Worm (Caenorhabditis elegans) whole organism, midembryonic: ENCODE data around the gene ZK816.1.

Experiments
- T22C8.4 ChIP-seq: fragments of 200-800 bp; sonication (Bioruptor generic); IDR thresholded peaks from 2 replicates; pipeline ENCODE4 v1.3.6; 2022; ENCODE audit warnings: missing genetic modification characterization, missing compliant biosample characterization
- cog-1 ChIP-seq: sonication (generic microtip); optimal IDR thresholded peaks from 2 replicates; lab custom pipeline; 2016; ENCODE audit warnings: missing genetic modification characterization, missing compliant biosample characterization
- flt-1 ChIP-seq: fragments of 200-800 bp; sonication (Bioruptor generic); IDR thresholded peaks from 2 replicates; pipeline ENCODE4 v1.3.6; 2022; ENCODE audit warnings: missing genetic modification characterization, missing compliant biosample characterization
- klf-2 ChIP-seq: fragments of 200-800 bp; sonication (Bioruptor generic); conservative IDR thresholded peaks from 2 replicates; pipeline ENCODE4 v1.3.6; 2022; ENCODE audit warnings: missing genetic modification reagents, missing genetic modification characterization, missing compliant biosample characterization
- med-1 ChIP-seq: sonication (generic microtip); optimal IDR thresholded peaks from 2 replicates; lab custom pipeline; 2017; ENCODE audit warnings: missing genetic modification characterization, mild to moderate bottlenecking, missing compliant biosample characterization, antibody characterized with exemption, missing genetic modification reagents; ENCODE audit not compliant: insufficient read depth
- ref-1 ChIP-seq: fragments of 200-800 bp; sonication (Bioruptor generic); conservative IDR thresholded peaks from 2 replicates; pipeline ENCODE4 v1.3.6; 2022; ENCODE audit warnings: missing genetic modification reagents, missing genetic modification characterization, missing compliant biosample characterization
- tab-1 ChIP-seq: fragments of 200-800 bp; sonication (Bioruptor generic); IDR thresholded peaks from 2 replicates; pipeline ENCODE4 v1.3.6; 2022; ENCODE audit warnings: missing genetic modification characterization, missing compliant biosample characterization
- ztf-23 ChIP-seq: fragments of 200-800 bp; sonication (Bioruptor generic); IDR thresholded peaks from 2 replicates; pipeline ENCODE4 v1.3.6; 2022; ENCODE audit warnings: missing genetic modification reagents, missing genetic modification characterization, missing compliant biosample characterization
- ztf-29 ChIP-seq: fragments of 200-800 bp; sonication (Bioruptor generic); IDR thresholded peaks from 2 replicates; pipeline ENCODE4 v1.3.6; 2022; ENCODE audit warnings: missing genetic modification reagents, missing genetic modification characterization, missing compliant biosample characterization

DNA sequence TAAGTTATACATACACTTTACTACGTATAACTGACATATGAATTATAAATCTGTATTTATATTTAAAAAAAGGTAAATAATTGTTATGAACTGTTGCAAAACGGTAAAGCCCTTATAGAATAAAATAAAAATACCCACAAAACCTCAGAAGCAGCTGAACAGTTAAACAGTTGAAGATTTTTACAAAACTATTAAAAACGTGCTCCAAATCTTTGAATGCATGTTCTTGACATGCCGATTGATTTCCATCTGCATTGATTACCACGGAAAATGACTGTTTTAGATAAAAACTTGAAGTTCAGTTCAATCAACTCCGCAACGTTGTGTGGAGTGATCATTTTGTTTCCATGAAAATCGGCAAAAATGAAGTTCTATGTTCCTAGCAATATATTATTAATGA is 47.4 kb upstream of the ZK816.1 start, which contains the start of gene F11D5.7:
- TF ChIP-seq cog-1 (tag; lab: Kevin White, UChicago) (no peak), med-1 (GFP tag; lab: Kevin White, UChicago) (no peak), flt-1 (no peak), T22C8.4 (no peak), ztf-29 (GFP tag; lab: Robert Waterston, UW) (no peak), klf-2 (GFP tag; lab: Robert Waterston, UW) (no peak), ref-1 (GFP tag; lab: Robert Waterston, UW) (no peak), tab-1 (no peak), ztf-23 (GFP tag; lab: Robert Waterston, UW) (no peak)
